Fruit fly (Drosophila melanogaster) whole organism, embryonic: ENCODE results near the gene CG33966.

Experiments
- Ada2b ChIP-seq: fragments of 200-800 bp; sonication (Bioruptor generic); IDR thresholded peaks from 2 replicates; pipeline ENCODE4 v1.3.6; 2022; ENCODE audit warnings: missing biosample characterization, missing genetic modification characterization
- B-H2 ChIP-seq: fragments of 200-800 bp; sonication (Bioruptor generic); optimal IDR thresholded peaks from 2 replicates; lab custom pipeline; 2018; ENCODE audit warnings: missing biosample characterization, mild to moderate bottlenecking, missing genetic modification characterization
- CG10654 ChIP-seq: fragments of 200-800 bp; sonication (Bioruptor generic); optimal IDR thresholded peaks from 2 replicates; lab custom pipeline; 2016; ENCODE audit warnings: missing biosample characterization, missing genetic modification characterization
- CG11247 ChIP-seq: fragments of 200-800 bp; sonication (Bioruptor generic); IDR thresholded peaks from 2 replicates; pipeline ENCODE4 v1.3.6; 2022; ENCODE audit warnings: missing biosample characterization, missing genetic modification characterization
- CG11696 ChIP-seq: fragments of 200-800 bp; sonication (Bioruptor generic); IDR thresholded peaks from 2 replicates; pipeline ENCODE4 v1.3.6; 2022; ENCODE audit warnings: missing biosample characterization, missing genetic modification characterization
- CG12769 ChIP-seq: fragments of 200-800 bp; sonication (Bioruptor generic); optimal IDR thresholded peaks from 2 replicates; lab custom pipeline; 2019; ENCODE audit warnings: missing biosample characterization, mild to moderate bottlenecking, missing genetic modification characterization, moderate library complexity
- CG15073 ChIP-seq: fragments of 200-800 bp; sonication (Bioruptor generic); optimal IDR thresholded peaks from 2 replicates; lab custom pipeline; 2016; ENCODE audit warnings: missing biosample characterization, missing genetic modification characterization
- CG1647 ChIP-seq: fragments of 200-800 bp; sonication (Bioruptor generic); optimal IDR thresholded peaks from 3 replicates; lab custom pipeline; 2016; ENCODE audit warnings: missing biosample characterization, missing genetic modification characterization
- CG2116 ChIP-seq: fragments of 200-800 bp; sonication (Bioruptor generic); optimal IDR thresholded peaks from 3 replicates; lab custom pipeline; 2018; ENCODE audit warnings: missing biosample characterization, mild to moderate bottlenecking, missing genetic modification characterization
- CG2120 ChIP-seq: fragments of 200-800 bp; sonication (Bioruptor generic); optimal IDR thresholded peaks from 3 replicates; lab custom pipeline; 2016; ENCODE audit warnings: missing biosample characterization, missing genetic modification characterization
- CG2875 ChIP-seq: fragments of 200-800 bp; sonication (Bioruptor generic); optimal IDR thresholded peaks from 2 replicates; lab custom pipeline; 2017; ENCODE audit warnings: missing biosample characterization, mild to moderate bottlenecking, missing genetic modification characterization, missing genetic modification reagents
- CG3281 ChIP-seq: fragments of 200-800 bp; sonication (Bioruptor generic); optimal IDR thresholded peaks from 3 replicates; lab custom pipeline; 2017; ENCODE audit warnings: missing biosample characterization, mild to moderate bottlenecking, missing genetic modification characterization
- CG33213 ChIP-seq: fragments of 200-800 bp; sonication (Bioruptor generic); optimal IDR thresholded peaks from 3 replicates; lab custom pipeline; 2016; ENCODE audit warnings: missing biosample characterization, missing genetic modification characterization
- CG42726 ChIP-seq: fragments of 200-800 bp; sonication (Bioruptor generic); IDR thresholded peaks from 2 replicates; pipeline ENCODE4 v1.3.6; 2022; ENCODE audit warnings: missing biosample characterization, missing genetic modification characterization; ENCODE audit not compliant: partially characterized antibody
- CG4404 ChIP-seq: fragments of 200-800 bp; sonication (Bioruptor generic); IDR thresholded peaks from 2 replicates; pipeline ENCODE4 v1.3.6; 2022; ENCODE audit warnings: missing biosample characterization, missing genetic modification characterization
- CG4707 ChIP-seq: fragments of 200-800 bp; sonication (Bioruptor generic); optimal IDR thresholded peaks from 2 replicates; lab custom pipeline; 2018; ENCODE audit warnings: missing biosample characterization, mild to moderate bottlenecking, missing genetic modification characterization, moderate library complexity
- CG5180 ChIP-seq: fragments of 200-800 bp; sonication (Bioruptor generic); optimal IDR thresholded peaks from 3 replicates; lab custom pipeline; 2017; ENCODE audit warnings: missing biosample characterization, missing genetic modification characterization, mild to moderate bottlenecking, moderate library complexity, missing genetic modification reagents
- CG5953 ChIP-seq: fragments of 200-800 bp; sonication (Bioruptor generic); IDR thresholded peaks from 2 replicates; pipeline ENCODE4 v1.3.6; 2022; ENCODE audit warnings: missing biosample characterization, missing genetic modification characterization
- CG6791 ChIP-seq: fragments of 200-800 bp; sonication (Bioruptor generic); IDR thresholded peaks from 3 replicates; pipeline ENCODE4 v1.3.6; 2022; ENCODE audit warnings: missing biosample characterization, missing genetic modification characterization; ENCODE audit not compliant: partially characterized antibody
- CG7928 ChIP-seq: fragments of 200-800 bp; sonication (Bioruptor generic); optimal IDR thresholded peaks from 2 replicates; lab custom pipeline; 2017; ENCODE audit warnings: missing biosample characterization, mild to moderate bottlenecking, missing genetic modification characterization
- CG8388 ChIP-seq: fragments of 200-800 bp; sonication (Bioruptor generic); optimal IDR thresholded peaks from 2 replicates; lab custom pipeline; 2019; ENCODE audit warnings: missing biosample characterization, mild to moderate bottlenecking, missing genetic modification characterization, moderate library complexity
- D ChIP-seq, 2 experiments: fragments of 200-800 bp in 1 of 2; fragments of >200 bp in 1 of 2; sonication (Bioruptor generic) in 1 of 2; optimal IDR thresholded peaks; 2 replicates in 1 of 2; 3 replicates in 1 of 2; lab custom pipeline; 2017; ENCODE audit warnings: mild to moderate bottlenecking in 1 of 2, missing biosample characterization in 1 of 2, missing genetic modification characterization in 1 of 2, missing genetic modification reagents in 1 of 2
- E2f2 ChIP-seq: fragments of 200-800 bp; sonication (Bioruptor generic); IDR thresholded peaks from 2 replicates; pipeline ENCODE4 v1.3.6; 2022; ENCODE audit warnings: missing biosample characterization, missing genetic modification characterization
- Hmr ChIP-seq: fragments of 200-800 bp; sonication (Bioruptor generic); optimal IDR thresholded peaks from 3 replicates; lab custom pipeline; 2017; ENCODE audit warnings: mild to moderate bottlenecking, missing biosample characterization, missing genetic modification reagents, missing genetic modification characterization
- Jarid2 ChIP-seq: fragments of 200-800 bp; sonication (Bioruptor generic); optimal IDR thresholded peaks from 3 replicates; lab custom pipeline; 2017; ENCODE audit warnings: mild to moderate bottlenecking, missing biosample characterization, missing genetic modification reagents, missing genetic modification characterization
- NC2α ChIP-seq: fragments of 200-800 bp; sonication (Bioruptor generic); optimal IDR thresholded peaks from 2 replicates; lab custom pipeline; 2016; ENCODE audit warnings: missing biosample characterization, missing genetic modification characterization
- PHDP ChIP-seq: fragments of 200-800 bp; sonication (Bioruptor generic); optimal IDR thresholded peaks from 3 replicates; lab custom pipeline; 2018; ENCODE audit warnings: missing biosample characterization, mild to moderate bottlenecking, missing genetic modification characterization, moderate library complexity
- Sox100B ChIP-seq: fragments of 200-800 bp; sonication (Bioruptor generic); optimal IDR thresholded peaks from 3 replicates; lab custom pipeline; 2018; ENCODE audit warnings: missing biosample characterization, mild to moderate bottlenecking, missing genetic modification characterization
- Ssrp ChIP-seq: fragments of 200-800 bp; sonication (Bioruptor generic); optimal IDR thresholded peaks from 2 replicates; lab custom pipeline; 2018; ENCODE audit warnings: missing biosample characterization, mild to moderate bottlenecking, missing genetic modification characterization, moderate library complexity
- Vsx1 ChIP-seq: fragments of 200-800 bp; sonication (Bioruptor generic); optimal IDR thresholded peaks from 2 replicates; lab custom pipeline; 2017; ENCODE audit warnings: missing biosample characterization, mild to moderate bottlenecking, missing genetic modification characterization, missing genetic modification reagents
- ase ChIP-seq: fragments of 200-800 bp; sonication (Bioruptor generic); IDR thresholded peaks from 3 replicates; pipeline ENCODE4 v1.3.6; 2022; ENCODE audit warnings: missing biosample characterization, missing genetic modification characterization
- bab2 ChIP-seq: fragments of 200-800 bp; sonication (Bioruptor generic); optimal IDR thresholded peaks from 2 replicates; lab custom pipeline; 2016; ENCODE audit warnings: missing biosample characterization, missing genetic modification characterization
- bowl ChIP-seq: fragments of 200-800 bp; sonication (Bioruptor generic); IDR thresholded peaks from 2 replicates; pipeline ENCODE4 v1.3.6; 2022; ENCODE audit warnings: missing biosample characterization, missing genetic modification characterization
- crol ChIP-seq: fragments of 200-800 bp; sonication (Bioruptor generic); IDR thresholded peaks from 2 replicates; pipeline ENCODE4 v1.3.6; 2022; ENCODE audit warnings: missing biosample characterization, missing genetic modification characterization
- crp ChIP-seq, 2 experiments: fragments of 200-800 bp; sonication (Bioruptor generic); optimal IDR thresholded peaks; 2 replicates in 1 of 2; 3 replicates in 1 of 2; lab custom pipeline; 2017; ENCODE audit warnings: missing biosample characterization in 2 of 2, missing genetic modification characterization in 2 of 2, mild to moderate bottlenecking in 1 of 2, moderate library complexity in 1 of 2
- dmrt99B ChIP-seq: fragments of 200-800 bp; sonication (Bioruptor generic); optimal IDR thresholded peaks from 2 replicates; lab custom pipeline; 2018; ENCODE audit warnings: missing biosample characterization, mild to moderate bottlenecking, missing genetic modification characterization, moderate library complexity
- ems ChIP-seq: fragments of 200-800 bp; sonication (Bioruptor generic); optimal IDR thresholded peaks from 3 replicates; lab custom pipeline; 2016; ENCODE audit warnings: missing biosample characterization, missing genetic modification characterization
- fu2 ChIP-seq: fragments of 200-800 bp; sonication (Bioruptor generic); optimal IDR thresholded peaks from 2 replicates; lab custom pipeline; 2016; ENCODE audit warnings: missing biosample characterization, missing genetic modification characterization
- grn ChIP-seq: fragments of 200-800 bp; sonication (Bioruptor generic); optimal IDR thresholded peaks from 3 replicates; lab custom pipeline; 2017; ENCODE audit warnings: missing biosample characterization, missing genetic modification characterization
- knrl ChIP-seq: fragments of 200-800 bp; sonication (Bioruptor generic); IDR thresholded peaks from 3 replicates; pipeline ENCODE4 v1.3.6; 2022; ENCODE audit warnings: missing biosample characterization, missing genetic modification characterization; ENCODE audit not compliant: partially characterized antibody
- onecut ChIP-seq: fragments of 200-800 bp; sonication (Bioruptor generic); IDR thresholded peaks from 2 replicates; pipeline ENCODE4 v1.3.6; 2022; ENCODE audit warnings: missing biosample characterization, missing genetic modification characterization
- peb ChIP-seq: fragments of 200-800 bp; sonication (Bioruptor generic); IDR thresholded peaks from 2 replicates; pipeline ENCODE4 v1.3.6; 2022; ENCODE audit warnings: missing biosample characterization, missing genetic modification characterization
- pita ChIP-seq: fragments of 200-800 bp; sonication (Bioruptor generic); optimal IDR thresholded peaks from 2 replicates; lab custom pipeline; 2017; ENCODE audit warnings: missing biosample characterization, mild to moderate bottlenecking, missing genetic modification characterization
- rib ChIP-seq: fragments of 200-800 bp; sonication (Bioruptor generic); IDR thresholded peaks from 2 replicates; pipeline ENCODE4 v1.3.6; 2022; ENCODE audit warnings: missing biosample characterization, missing genetic modification characterization
- tap ChIP-seq: fragments of 200-800 bp; optimal IDR thresholded peaks from 3 replicates; lab custom pipeline; 2019; ENCODE audit warnings: missing biosample characterization, mild to moderate bottlenecking, missing genetic modification characterization, moderate library complexity
- zen ChIP-seq: fragments of 200-800 bp; sonication (Bioruptor generic); optimal IDR thresholded peaks from 3 replicates; lab custom pipeline; 2018; ENCODE audit warnings: missing biosample characterization, mild to moderate bottlenecking, missing genetic modification characterization, moderate library complexity
- zen2 ChIP-seq: fragments of 200-800 bp; sonication (Bioruptor generic); IDR thresholded peaks from 3 replicates; pipeline ENCODE4 v1.3.6; 2022; ENCODE audit warnings: missing biosample characterization, missing genetic modification characterization; ENCODE audit not compliant: partially characterized antibody
- zf30C ChIP-seq: fragments of 200-800 bp; sonication (Bioruptor generic); optimal IDR thresholded peaks from 3 replicates; lab custom pipeline; 2018; ENCODE audit warnings: missing biosample characterization, mild to moderate bottlenecking, missing genetic modification characterization

The CG33966 gene

dm6 chr3L:1247627-1248295, 13.8 kb downstream of the CG33966 start, which contains the start of the genes Psf1 and Sac1 (continued):
- TF ChIP-seq Vsx1 (GFP tag; lab: Kevin White, UChicago) (no peak), grn (no peak), CG3281 (no peak), bowl (GFP tag; lab: Robert Waterston, UW) (no peak), CG7928 (GFP tag; lab: Kevin White, UChicago) (peak; percentile 10), Hmr (peak; percentile 23), CG5180 (GFP tag; lab: Kevin White, UChicago) (no peak), CG15073 (no peak), CG5953 (GFP tag; lab: Robert Waterston, UW) (no peak), CG11696 (GFP tag; lab: Robert Waterston, UW) (no peak), peb (no peak), CG6791 (GFP tag; lab: Robert Waterston, UW) (peak; percentile 76), CG2120 (GFP tag; lab: Kevin White, UChicago) (peak; percentile 78), Ssrp (tag; lab: Kevin White, UChicago) (peak; percentile 13), zen2 (GFP tag; lab: Robert Waterston, UW) (peak; percentile 53; the same call in 1 of the 3 replicates), crol (no peak), CG8388 (GFP tag; lab: Kevin White, UChicago) (peak; percentile 4), B-H2 (GFP tag; lab: Kevin White, UChicago) (no peak), CG4707 (GFP tag; lab: Kevin White, UChicago) (no peak), onecut (GFP tag; lab: Robert Waterston, UW) (peak; percentile 66), Jarid2 (no peak), PHDP (tag; lab: Kevin White, UChicago) (no peak), ase (no peak), CG4404 (GFP tag; lab: Robert Waterston, UW) (no peak; the same call in 1 of the 2 replicates), Ada2b (GFP tag; lab: Robert Waterston, UW) (no peak; the same call in 1 of the 2 replicates), CG2875 (GFP tag; lab: Kevin White, UChicago) (no peak), CG11247 (no peak; the same call in 1 of the 2 replicates), zf30C (no peak), D (optimal IDR thresholded peaks at IDR 0.05; lab: Kevin White, UChicago) (peak; percentile 5), D (GFP tag; optimal IDR thresholded peaks at IDR 0.05; lab: Kevin White, UChicago) (no peak), knrl (GFP tag; lab: Robert Waterston, UW) (peak; percentile 93), Sox100B (GFP tag; lab: Kevin White, UChicago) (no peak), crp (GFP tag; optimal IDR thresholded peaks at IDR 0.05; lab: Kevin White, UChicago) (peak in 1 of 2 experiments; percentile 12), E2f2 (GFP tag; lab: Robert Waterston, UW) (0 out of 2 replicates have a peak, but pooled peaks have one; percentile 15), rib (GFP tag; lab: Robert Waterston, UW) (no peak), bab2 (peak; percentile 73), NC2α (GFP tag; lab: Kevin White, UChicago) (no peak), ems (no peak), tap (no peak), fu2 (GFP tag; lab: Kevin White, UChicago) (peak; percentile 77), CG12769 (tag; lab: Kevin White, UChicago) (no peak), dmrt99B (tag; lab: Kevin White, UChicago) (no peak), CG1647 (GFP tag; lab: Kevin White, UChicago) (peak; percentile 47), CG10654 (GFP tag; lab: Kevin White, UChicago) (peak; percentile 48), zen (tag; lab: Kevin White, UChicago) (peak; percentile 22), CG42726 (GFP tag; lab: Robert Waterston, UW) (peak; percentile 57; the same call in 1 of the 2 replicates), CG2116 (GFP tag; lab: Kevin White, UChicago) (peak; percentile 61), CG33213 (peak; percentile 39), pita (no peak)
